Worm (Caenorhabditis elegans) whole organism, young adult: ENCODE data around the gene nspb-3.

Experiments
- F10E7.11 ChIP-seq: sonication (generic microtip); optimal IDR thresholded peaks from 2 replicates; lab custom pipeline; 2017; ENCODE audit warnings: mild to moderate bottlenecking, missing genetic modification characterization, moderate library complexity, missing compliant biosample characterization
- F23B12.7 ChIP-seq: sonication (generic microtip); optimal IDR thresholded peaks from 2 replicates; lab custom pipeline; 2017; ENCODE audit warnings: missing genetic modification characterization, mild to moderate bottlenecking, missing compliant biosample characterization, antibody characterized with exemption, moderate library complexity; ENCODE audit not compliant: insufficient read depth
- F49E8.2 ChIP-seq: sonication (generic microtip); optimal IDR thresholded peaks from 3 replicates; lab custom pipeline; 2017; ENCODE audit warnings: missing genetic modification characterization, mild to moderate bottlenecking, missing compliant biosample characterization, antibody characterized with exemption, moderate library complexity; ENCODE audit not compliant: insufficient read depth
- Y67H2A.10 ChIP-seq: fragments of 200-800 bp; sonication (Bioruptor generic); conservative IDR thresholded peaks from 2 replicates; pipeline ENCODE4 v1.3.6; 2022; ENCODE audit warnings: missing genetic modification reagents, missing genetic modification characterization, missing compliant biosample characterization
- aptf-3 ChIP-seq: fragments of 200-800 bp; sonication (Bioruptor generic); IDR thresholded peaks from 2 replicates; pipeline ENCODE4 v1.3.6; 2022; ENCODE audit warnings: missing genetic modification characterization, missing compliant biosample characterization
- atf-7 ChIP-seq: sonication (generic microtip); optimal IDR thresholded peaks from 2 replicates; lab custom pipeline; 2017; ENCODE audit warnings: mild to moderate bottlenecking, missing genetic modification characterization, missing compliant biosample characterization
- ceh-40 ChIP-seq: fragments of 200-800 bp; sonication (Bioruptor generic); IDR thresholded peaks from 2 replicates; pipeline ENCODE4 v1.3.6; 2022; ENCODE audit warnings: missing genetic modification characterization, missing compliant biosample characterization
- hmg-1.2 ChIP-seq: fragments of 200-800 bp; sonication (Bioruptor generic); IDR thresholded peaks from 2 replicates; pipeline ENCODE4 v1.3.6; 2022; ENCODE audit warnings: missing genetic modification reagents, missing genetic modification characterization, missing compliant biosample characterization
- lag-1 ChIP-seq: fragments of 200-800 bp; sonication (Bioruptor generic); IDR thresholded peaks from 2 replicates; pipeline ENCODE4 v1.3.6; 2022; ENCODE audit warnings: missing genetic modification reagents, missing genetic modification characterization, missing compliant biosample characterization
- pha-4 ChIP-seq: fragments of 150-350 bp; sonication (generic microtip); optimal IDR thresholded peaks from 2 replicates; lab custom pipeline; 2014; ENCODE audit warnings: missing biosample characterization, missing genetic modification reagents, missing genetic modification characterization
- snpc-1.1 ChIP-seq: sonication (generic microtip); optimal IDR thresholded peaks from 2 replicates; lab custom pipeline; 2017; ENCODE audit warnings: missing genetic modification characterization, mild to moderate bottlenecking, missing compliant biosample characterization, antibody characterized with exemption, moderate library complexity, missing genotype, missing genetic modification reagents; ENCODE audit not compliant: insufficient read depth
- unc-130 ChIP-seq: sonication (generic microtip); optimal IDR thresholded peaks from 2 replicates; lab custom pipeline; 2016; ENCODE audit warnings: missing genetic modification reagents, missing genetic modification characterization, missing compliant biosample characterization
- ztf-6 ChIP-seq: fragments of 200-800 bp; sonication (Bioruptor generic); IDR thresholded peaks from 2 replicates; pipeline ENCODE4 v1.3.6; 2022; ENCODE audit warnings: missing genetic modification reagents, missing genetic modification characterization, missing compliant biosample characterization

DNA sequence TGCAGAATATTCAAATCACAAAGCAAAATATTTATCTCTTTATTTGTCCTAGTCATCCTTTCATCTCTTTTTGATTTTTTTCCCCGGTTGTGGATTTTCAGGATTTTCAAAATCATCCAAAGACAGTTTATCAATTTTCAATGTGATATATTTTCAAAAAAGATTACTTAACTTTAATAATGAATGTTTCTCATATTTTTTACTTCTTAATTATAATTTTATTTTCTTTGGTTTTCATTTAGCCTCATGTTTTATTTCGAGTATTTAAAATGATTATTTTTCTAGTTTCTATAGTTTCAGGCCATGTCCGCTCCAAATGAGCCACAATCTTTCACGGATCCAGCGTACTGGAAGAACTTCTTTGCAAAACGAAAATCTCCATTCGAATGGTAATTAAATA, 40.0 kb upstream of the nspb-3 start, which contains the start of gene metl-13:
- TF ChIP-seq snpc-1.1 (tag; lab: Kevin White, UChicago): no peak
- TF ChIP-seq Y67H2A.10 (GFP tag; lab: Robert Waterston, UW): no peak
- no peak for TF ChIP-seq pha-4
- TF ChIP-seq ztf-6 (GFP tag; lab: Robert Waterston, UW): no peak
- TF ChIP-seq lag-1 (GFP tag; lab: Robert Waterston, UW): no peak
- no peak for TF ChIP-seq hmg-1.2 (GFP tag; lab: Robert Waterston, UW)
- TF ChIP-seq F23B12.7 (tag; lab: Kevin White, UChicago): no peak
- no peak for TF ChIP-seq atf-7
- TF ChIP-seq F10E7.11 (tag; lab: Kevin White, UChicago): no peak
- no peak for TF ChIP-seq aptf-3 (GFP tag; lab: Robert Waterston, UW)
- TF ChIP-seq unc-130: no peak
- TF ChIP-seq ceh-40 (GFP tag; lab: Robert Waterston, UW): no peak
- TF ChIP-seq F49E8.2: no peak
